Worm (Caenorhabditis elegans) whole organism, late embryonic: ENCODE data around the gene T22B7.7.

Source experiments
- C38D4.7 ChIP-seq: fragments of 200-800 bp; sonication (Bioruptor generic); optimal IDR thresholded peaks from 2 replicates; lab custom pipeline; 2018; ENCODE audit warnings: mild to moderate bottlenecking, missing genetic modification characterization, moderate library complexity, missing compliant biosample characterization
- F13H6.1 ChIP-seq: sonication (generic microtip); optimal IDR thresholded peaks from 2 replicates; lab custom pipeline; 2016; ENCODE audit warnings: missing genetic modification characterization, missing compliant biosample characterization
- Y22D7AL.16 ChIP-seq: sonication (generic microtip); optimal IDR thresholded peaks from 2 replicates; lab custom pipeline; 2016; ENCODE audit warnings: missing genetic modification characterization, missing compliant biosample characterization
- ceh-14 ChIP-seq: sonication (generic microtip); optimal IDR thresholded peaks from 2 replicates; lab custom pipeline; 2016; ENCODE audit warnings: missing genotype, missing genetic modification characterization, missing compliant biosample characterization
- ceh-30 ChIP-seq: fragments of 150-350 bp; optimal IDR thresholded peaks from 2 replicates; lab custom pipeline; 2014; ENCODE audit warnings: missing biosample characterization, missing genetic modification characterization
- ceh-6 ChIP-seq: fragments of 200-800 bp; sonication (Bioruptor generic); optimal IDR thresholded peaks from 2 replicates; lab custom pipeline; 2018; ENCODE audit warnings: mild to moderate bottlenecking, missing genetic modification characterization, missing compliant biosample characterization
- ceh-9 ChIP-seq: sonication (generic microtip); optimal IDR thresholded peaks from 2 replicates; lab custom pipeline; 2016; ENCODE audit warnings: mild to moderate bottlenecking, missing genetic modification characterization, inconsistent platforms, missing compliant biosample characterization
- che-1 ChIP-seq: sonication (generic microtip); optimal IDR thresholded peaks from 2 replicates; lab custom pipeline; 2016; ENCODE audit warnings: mild to moderate bottlenecking, missing genetic modification characterization, missing compliant biosample characterization
- elt-4 ChIP-seq: sonication (generic microtip); optimal IDR thresholded peaks from 2 replicates; lab custom pipeline; 2016; ENCODE audit warnings: missing genetic modification characterization, missing compliant biosample characterization
- ets-4 ChIP-seq: sonication (generic microtip); optimal IDR thresholded peaks from 2 replicates; lab custom pipeline; 2016; ENCODE audit warnings: missing genetic modification characterization, missing compliant biosample characterization
- eyg-1 ChIP-seq: sonication (generic microtip); optimal IDR thresholded peaks from 2 replicates; lab custom pipeline; 2016; ENCODE audit warnings: missing genotype, missing genetic modification characterization, missing compliant biosample characterization
- fkh-10 ChIP-seq: fragments of 150-350 bp; optimal IDR thresholded peaks from 2 replicates; lab custom pipeline; 2014; ENCODE audit warnings: missing biosample characterization, missing genetic modification reagents, missing genetic modification characterization
- fkh-6 ChIP-seq: sonication (generic microtip); optimal IDR thresholded peaks from 2 replicates; lab custom pipeline; 2016; ENCODE audit warnings: missing genetic modification characterization, missing compliant biosample characterization
- hlh-13 ChIP-seq: fragments of 200-800 bp; sonication (Bioruptor generic); optimal IDR thresholded peaks from 2 replicates; lab custom pipeline; 2018; ENCODE audit warnings: mild to moderate bottlenecking, missing genetic modification characterization, missing compliant biosample characterization
- hlh-30 ChIP-seq: sonication (generic microtip); optimal IDR thresholded peaks from 2 replicates; lab custom pipeline; 2017; ENCODE audit warnings: antibody characterized with exemption, missing genetic modification characterization, missing compliant biosample characterization; ENCODE audit not compliant: insufficient read depth
- lim-6 ChIP-seq: sonication (generic microtip); optimal IDR thresholded peaks from 2 replicates; lab custom pipeline; 2016; ENCODE audit warnings: missing genetic modification characterization, missing compliant biosample characterization
- mec-3 ChIP-seq: sonication (generic microtip); optimal IDR thresholded peaks from 2 replicates; lab custom pipeline; 2016; ENCODE audit warnings: borderline replicate concordance, missing genetic modification characterization, missing compliant biosample characterization
- nfya-1 ChIP-seq: sonication (generic microtip); optimal IDR thresholded peaks from 2 replicates; lab custom pipeline; 2017; ENCODE audit warnings: missing genetic modification characterization, mild to moderate bottlenecking, missing compliant biosample characterization, antibody characterized with exemption, moderate library complexity
- nhr-11 ChIP-seq: fragments of 150-350 bp; optimal IDR thresholded peaks from 2 replicates; lab custom pipeline; 2014; ENCODE audit warnings: missing biosample characterization, missing genetic modification characterization
- nhr-232 ChIP-seq: sonication (generic microtip); optimal IDR thresholded peaks from 2 replicates; lab custom pipeline; 2016; ENCODE audit warnings: missing genetic modification characterization, missing compliant biosample characterization
- npax-4 ChIP-seq: sonication (generic microtip); optimal IDR thresholded peaks from 2 replicates; lab custom pipeline; 2016; ENCODE audit warnings: missing genetic modification characterization, missing compliant biosample characterization
- odd-2 ChIP-seq: sonication (generic microtip); optimal IDR thresholded peaks from 2 replicates; lab custom pipeline; 2017; ENCODE audit warnings: antibody characterized with exemption, mild to moderate bottlenecking, missing genetic modification characterization, missing compliant biosample characterization
- pat-9 ChIP-seq: fragments of 200-800 bp; sonication (Bioruptor generic); optimal IDR thresholded peaks from 2 replicates; lab custom pipeline; 2018; ENCODE audit warnings: mild to moderate bottlenecking, missing genetic modification characterization, moderate library complexity, missing compliant biosample characterization
- pax-1 ChIP-seq: fragments of 150-350 bp; optimal IDR thresholded peaks from 2 replicates; lab custom pipeline; 2014; ENCODE audit warnings: missing biosample characterization, missing genetic modification characterization
- pha-2 ChIP-seq: sonication (generic microtip); optimal IDR thresholded peaks from 2 replicates; lab custom pipeline; 2017; ENCODE audit warnings: mild to moderate bottlenecking, missing genetic modification characterization, missing compliant biosample characterization
- pros-1 ChIP-seq: fragments of 150-350 bp; optimal IDR thresholded peaks from 2 replicates; lab custom pipeline; 2014; ENCODE audit warnings: missing biosample characterization, missing genetic modification reagents, missing genetic modification characterization
- rnt-1 ChIP-seq: sonication (generic microtip); optimal IDR thresholded peaks from 2 replicates; lab custom pipeline; 2016; ENCODE audit warnings: missing genetic modification characterization, missing compliant biosample characterization
- sox-2 ChIP-seq: fragments of 200-800 bp; sonication (Bioruptor generic); IDR thresholded peaks from 2 replicates; pipeline ENCODE4 v1.3.6; 2022; ENCODE audit warnings: missing genetic modification reagents, missing genetic modification characterization, missing compliant biosample characterization
- tbx-7 ChIP-seq: sonication (generic microtip); optimal IDR thresholded peaks from 2 replicates; lab custom pipeline; 2016; ENCODE audit warnings: missing genotype, missing genetic modification characterization, missing compliant biosample characterization
- ttx-3 ChIP-seq: sonication (generic microtip); optimal IDR thresholded peaks from 2 replicates; lab custom pipeline; 2016; ENCODE audit warnings: missing genetic modification reagents, missing genetic modification characterization, missing compliant biosample characterization
- unc-86 ChIP-seq: sonication (generic microtip); optimal IDR thresholded peaks from 2 replicates; lab custom pipeline; 2016; ENCODE audit warnings: missing genetic modification characterization, missing compliant biosample characterization
- zip-5 ChIP-seq: sonication (generic microtip); optimal IDR thresholded peaks from 2 replicates; lab custom pipeline; 2016; ENCODE audit warnings: missing genetic modification characterization, missing compliant biosample characterization
- ztf-16 ChIP-seq: sonication (generic microtip); optimal IDR thresholded peaks from 2 replicates; lab custom pipeline; 2017; ENCODE audit warnings: missing genetic modification characterization, missing compliant biosample characterization

T22B7.7 gene

ce11 chrX:5631626-5632025 lies 22.2 kb downstream of the T22B7.7 start, which contains the start of gene T22B7.8:
Gene T22B7.8, plus strand, starts transcription at chrX:5631926.
- TF ChIP-seq Y22D7AL.16 (tag; lab: Kevin White, UChicago), result no peak
- no peak for TF ChIP-seq ceh-30 (tag; lab: Kevin White, UChicago)
- TF ChIP-seq ceh-9 (tag; lab: Kevin White, UChicago), result no peak
- TF ChIP-seq pha-2 (tag; lab: Kevin White, UChicago), result no peak
- no peak for TF ChIP-seq ttx-3 (tag; lab: Kevin White, UChicago)
- no peak for TF ChIP-seq elt-4
- TF ChIP-seq tbx-7, result no peak

ce11 chrX:5631008-5631407 lies 22.9 kb downstream of the T22B7.7 start:
- TF ChIP-seq hlh-30 (tag; lab: Kevin White, UChicago) (no peak), che-1 (tag; lab: Kevin White, UChicago) (no peak), lim-6 (tag; lab: Kevin White, UChicago) (no peak), pha-2 (tag; lab: Kevin White, UChicago) (no peak), F13H6.1 (tag; lab: Kevin White, UChicago) (no peak)

- no peak for TF ChIP-seq pha-2 (tag; lab: Kevin White, UChicago)
- TF ChIP-seq unc-86 (tag; lab: Kevin White, UChicago), result no peak
- peak; percentile 9 for TF ChIP-seq hlh-30 (tag; lab: Kevin White, UChicago)
- TF ChIP-seq lim-6 (tag; lab: Kevin White, UChicago), result no peak
Observed at ce11 chrX:5629941-5630340, 23.9 kb downstream of the T22B7.7 start, which contains the start of gene argn-1. Gene argn-1, plus strand, starts transcription at chrX:5630023.

DNA sequence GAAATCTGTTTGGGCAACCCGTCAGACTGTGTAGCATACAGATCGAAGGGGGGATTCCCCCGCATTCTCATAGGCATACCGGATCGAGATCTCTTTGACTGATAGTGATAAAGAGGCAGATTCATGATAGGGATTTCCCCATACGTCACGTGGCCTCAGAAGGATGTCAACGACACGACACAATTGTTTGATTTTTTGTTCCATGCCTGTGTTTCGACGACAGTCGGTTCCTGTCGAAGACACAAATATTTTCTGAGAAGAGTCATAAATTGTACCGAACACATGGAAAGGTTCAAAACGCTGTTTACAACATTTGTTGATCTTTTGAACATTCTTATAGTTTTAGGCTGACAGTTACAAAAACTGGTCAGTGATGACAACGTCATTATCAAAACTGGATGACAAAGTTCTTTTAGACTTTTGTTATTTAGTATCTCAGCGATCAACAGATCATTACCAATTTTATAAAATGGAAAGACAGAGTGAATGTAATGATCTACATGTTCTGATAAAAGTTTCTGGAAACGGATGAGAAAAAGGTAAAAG lies 25.4 kb downstream of the T22B7.7 start:
- TF ChIP-seq pros-1 (tag; lab: Kevin White, UChicago) (no peak), pax-1 (tag; lab: Kevin White, UChicago) (no peak), fkh-6 (tag; lab: Kevin White, UChicago) (no peak), ceh-9 (tag; lab: Kevin White, UChicago) (no peak), zip-5 (tag; lab: Kevin White, UChicago) (no peak), npax-4 (no peak), ceh-6 (GFP tag; lab: Kevin White, UChicago) (no peak), rnt-1 (tag; lab: Kevin White, UChicago) (no peak), C38D4.7 (GFP tag; lab: Kevin White, UChicago) (no peak), odd-2 (no peak), elt-4 (no peak), Y22D7AL.16 (tag; lab: Kevin White, UChicago) (no peak), eyg-1 (tag; lab: Kevin White, UChicago) (no peak)

DNA sequence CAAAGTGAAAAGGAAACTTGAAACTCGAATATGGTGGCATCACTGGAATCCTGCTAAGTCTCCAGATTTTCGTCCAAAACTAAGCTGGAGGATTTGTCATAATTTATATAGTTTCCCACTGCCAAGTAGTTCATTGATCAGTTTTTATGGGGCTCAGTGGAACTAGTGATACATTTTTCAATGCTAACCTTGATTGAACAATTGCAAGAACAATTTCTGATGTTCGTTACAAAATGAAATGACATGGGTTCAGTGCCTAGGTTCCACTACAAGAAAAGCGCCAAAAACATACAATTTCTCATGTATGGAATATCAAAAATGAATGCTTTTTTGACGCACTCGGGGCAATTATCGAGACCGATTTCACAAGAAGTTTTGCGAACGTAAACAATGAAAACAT lies 32.1 kb downstream of the T22B7.7 start:
- TF ChIP-seq ztf-16 (tag; lab: Kevin White, UChicago) (no peak), pha-2 (tag; lab: Kevin White, UChicago) (no peak), nhr-11 (tag; lab: Kevin White, UChicago) (no peak), nhr-232 (tag; lab: Kevin White, UChicago) (no peak), unc-86 (tag; lab: Kevin White, UChicago) (no peak), sox-2 (no peak), fkh-6 (tag; lab: Kevin White, UChicago) (no peak), nfya-1 (tag; lab: Kevin White, UChicago) (no peak), ttx-3 (tag; lab: Kevin White, UChicago) (no peak), mec-3 (tag; lab: Kevin White, UChicago) (no peak), ceh-6 (GFP tag; lab: Kevin White, UChicago) (no peak), ets-4 (tag; lab: Kevin White, UChicago) (no peak), fkh-10 (GFP tag; lab: Kevin White, UChicago) (no peak), hlh-13 (no peak), ceh-14 (tag; lab: Kevin White, UChicago) (no peak), pat-9 (tag; lab: Kevin White, UChicago) (no peak)
